Worm (Caenorhabditis elegans) whole organism, L1 larva: ENCODE measurements around the gene spt-4.
A peak's percentile ranks its signal among the peaks of the same experiment; 100 is the strongest.

Source experiments
- C16A3.4 ChIP-seq: fragments of 150-350 bp; optimal IDR thresholded peaks from 2 replicates; lab custom pipeline; 2014; ENCODE audit warnings: missing biosample characterization, missing genetic modification characterization
- C34B4.2 ChIP-seq: sonication (generic microtip); optimal IDR thresholded peaks from 2 replicates; lab custom pipeline; 2017; ENCODE audit warnings: mild to moderate bottlenecking, missing genetic modification characterization, missing compliant biosample characterization
- Y116A8C.19 ChIP-seq: sonication (generic microtip); optimal IDR thresholded peaks from 2 replicates; lab custom pipeline; 2016; ENCODE audit warnings: missing compliant biosample characterization, missing genetic modification characterization, borderline replicate concordance
- aha-1 ChIP-seq: fragments of 150-350 bp; optimal IDR thresholded peaks from 2 replicates; lab custom pipeline; 2014; ENCODE audit warnings: missing biosample characterization, missing genetic modification characterization
- aly-2 ChIP-seq: fragments of 150-350 bp; optimal IDR thresholded peaks from 2 replicates; lab custom pipeline; 2014; ENCODE audit warnings: missing biosample characterization, missing genetic modification characterization
- ama-1 ChIP-seq: fragments of 150-350 bp; optimal IDR thresholded peaks from 2 replicates; lab custom pipeline; 2014
- blmp-1 ChIP-seq: fragments of 150-350 bp; optimal IDR thresholded peaks from 2 replicates; lab custom pipeline; 2014; ENCODE audit warnings: missing biosample characterization, missing genetic modification characterization
- ceh-8 ChIP-seq: fragments of 200-800 bp; sonication (Bioruptor generic); optimal IDR thresholded peaks from 2 replicates; lab custom pipeline; 2018; ENCODE audit warnings: mild to moderate bottlenecking, missing genetic modification characterization, moderate library complexity, missing compliant biosample characterization
- ceh-88 ChIP-seq: fragments of 200-800 bp; sonication (Bioruptor generic); IDR thresholded peaks from 2 replicates; pipeline ENCODE4 v1.3.6; 2022; ENCODE audit warnings: missing genetic modification characterization, missing compliant biosample characterization
- ceh-90 ChIP-seq: sonication (generic microtip); optimal IDR thresholded peaks from 2 replicates; lab custom pipeline; 2016; ENCODE audit warnings: missing genetic modification characterization, missing compliant biosample characterization
- ces-1 ChIP-seq: fragments of 150-350 bp; optimal IDR thresholded peaks from 2 replicates; lab custom pipeline; 2014; ENCODE audit warnings: missing biosample characterization, missing genetic modification reagents, missing genetic modification characterization
- dpl-1 ChIP-seq, 3 experiments: fragments of 150-350 bp in 2 of 3; sonication (generic microtip) in 1 of 3; optimal IDR thresholded peaks; 2 replicates each; lab custom pipeline; 2014 to 2017; ENCODE audit warnings: missing biosample characterization in 3 of 3, missing genetic modification characterization in 3 of 3, missing genetic modification reagents in 3 of 3
- dsc-1 ChIP-seq: sonication (generic microtip); optimal IDR thresholded peaks from 2 replicates; lab custom pipeline; 2016; ENCODE audit warnings: mild to moderate bottlenecking, missing genetic modification characterization, missing compliant biosample characterization
- efl-1 ChIP-seq, 4 experiments: fragments of 150-350 bp; optimal IDR thresholded peaks in 3 of 4; peaks in 1 of 4; 1 replicate in 1 of 4; 2 replicates in 3 of 4; lab custom pipeline; 2014; ENCODE audit warnings: missing biosample characterization in 2 of 4, missing genetic modification characterization in 2 of 4, missing genetic modification reagents in 2 of 4
- efl-3 ChIP-seq: fragments of 200-800 bp; sonication (Bioruptor generic); optimal IDR thresholded peaks from 2 replicates; lab custom pipeline; 2018; ENCODE audit warnings: mild to moderate bottlenecking, missing genetic modification characterization, missing compliant biosample characterization
- elt-2 ChIP-seq: sonication (generic microtip); optimal IDR thresholded peaks from 2 replicates; lab custom pipeline; 2016; ENCODE audit warnings: missing genetic modification characterization, mild to moderate bottlenecking, inconsistent platforms, missing compliant biosample characterization, missing genetic modification reagents
- elt-3 ChIP-seq, 6 experiments: fragments of 150-350 bp in 1 of 6; sonication (generic microtip); optimal IDR thresholded peaks; 2 replicates each; lab custom pipeline; 2017 to 2018; ENCODE audit warnings: missing biosample characterization in 6 of 6, missing genetic modification characterization in 6 of 6, inconsistent platforms in 1 of 6
- ets-5 ChIP-seq: fragments of 200-800 bp; sonication (Bioruptor generic); IDR thresholded peaks from 2 replicates; pipeline ENCODE4 v1.3.6; 2022; ENCODE audit warnings: missing genetic modification characterization, missing compliant biosample characterization
- fos-1 ChIP-seq: fragments of 150-350 bp; optimal IDR thresholded peaks from 2 replicates; lab custom pipeline; 2014; ENCODE audit warnings: missing biosample characterization, missing genetic modification characterization
- grh-1 ChIP-seq: fragments of 200-800 bp; sonication (Bioruptor generic); IDR thresholded peaks from 2 replicates; pipeline ENCODE4 v1.3.6; 2022; ENCODE audit warnings: missing genetic modification reagents, missing genetic modification characterization, missing compliant biosample characterization
- hlh-4 ChIP-seq: sonication (generic microtip); optimal IDR thresholded peaks from 2 replicates; lab custom pipeline; 2016; ENCODE audit warnings: mild to moderate bottlenecking, missing genetic modification characterization, missing compliant biosample characterization
- hpl-2 ChIP-seq: fragments of 150-350 bp; optimal IDR thresholded peaks from 2 replicates; lab custom pipeline; 2014; ENCODE audit warnings: missing biosample characterization, missing genetic modification reagents, missing genetic modification characterization
- irx-1 ChIP-seq: sonication (generic microtip); optimal IDR thresholded peaks from 2 replicates; lab custom pipeline; 2016; ENCODE audit warnings: missing genetic modification characterization, missing compliant biosample characterization
- isw-1 ChIP-seq: fragments of 200-800 bp; sonication (Bioruptor generic); IDR thresholded peaks from 2 replicates; pipeline ENCODE4 v1.3.6; 2022; ENCODE audit warnings: missing genetic modification characterization, missing compliant biosample characterization
- jun-1 ChIP-seq: fragments of 150-350 bp; optimal IDR thresholded peaks from 2 replicates; lab custom pipeline; 2014; ENCODE audit warnings: missing biosample characterization, missing genetic modification reagents, missing genetic modification characterization
- lin-13 ChIP-seq: fragments of 150-350 bp; optimal IDR thresholded peaks from 2 replicates; lab custom pipeline; 2014; ENCODE audit warnings: missing biosample characterization, missing genetic modification reagents, missing genetic modification characterization
- lin-15B ChIP-seq: fragments of 150-350 bp; sonication (generic microtip); optimal IDR thresholded peaks from 3 replicates; lab custom pipeline; 2014; ENCODE audit warnings: missing biosample characterization, missing genetic modification characterization
- lsy-2 ChIP-seq, 2 experiments: fragments of 150-350 bp; optimal IDR thresholded peaks; 2 replicates each; lab custom pipeline; 2014; ENCODE audit warnings: missing biosample characterization in 2 of 2, missing genetic modification characterization in 2 of 2
- mab-9 ChIP-seq: fragments of 200-800 bp; sonication (Bioruptor generic); IDR thresholded peaks from 2 replicates; pipeline ENCODE4 v1.3.6; 2022; ENCODE audit warnings: missing genetic modification reagents, missing genetic modification characterization, missing compliant biosample characterization
- nhr-11 ChIP-seq: fragments of 150-350 bp; optimal IDR thresholded peaks from 2 replicates; lab custom pipeline; 2014; ENCODE audit warnings: missing biosample characterization, missing genetic modification characterization
- nhr-12 ChIP-seq: sonication (generic microtip); optimal IDR thresholded peaks from 2 replicates; lab custom pipeline; 2017; ENCODE audit warnings: missing biosample characterization, missing genetic modification characterization
- nhr-71 ChIP-seq: sonication (generic microtip); optimal IDR thresholded peaks from 2 replicates; lab custom pipeline; 2016; ENCODE audit warnings: mild to moderate bottlenecking, missing genetic modification characterization, moderate library complexity, missing compliant biosample characterization
- nhr-77 ChIP-seq: fragments of 150-350 bp; optimal IDR thresholded peaks from 2 replicates; lab custom pipeline; 2014; ENCODE audit warnings: missing biosample characterization, missing genetic modification characterization
- nhr-84 ChIP-seq: sonication (generic microtip); optimal IDR thresholded peaks from 2 replicates; lab custom pipeline; 2017; ENCODE audit warnings: missing biosample characterization, missing genetic modification characterization
- nhr-90 ChIP-seq: sonication (generic microtip); optimal IDR thresholded peaks from 2 replicates; lab custom pipeline; 2016; ENCODE audit warnings: mild to moderate bottlenecking, missing genetic modification characterization, missing compliant biosample characterization; ENCODE audit not compliant: poor library complexity
- pqm-1 ChIP-seq: sonication (generic microtip); optimal IDR thresholded peaks from 3 replicates; lab custom pipeline; 2017; ENCODE audit warnings: missing biosample characterization, missing genetic modification characterization
- skn-1 ChIP-seq: fragments of 150-350 bp; optimal IDR thresholded peaks from 2 replicates; lab custom pipeline; 2014; ENCODE audit warnings: missing biosample characterization, missing genetic modification characterization
- snpc-4 ChIP-seq: fragments of 150-350 bp; optimal IDR thresholded peaks from 2 replicates; lab custom pipeline; 2014; ENCODE audit warnings: missing biosample characterization, missing genetic modification characterization
- sox-4 ChIP-seq: sonication (generic microtip); optimal IDR thresholded peaks from 2 replicates; lab custom pipeline; 2016; ENCODE audit warnings: missing genetic modification characterization, missing compliant biosample characterization
- sup-37 ChIP-seq: fragments of 200-800 bp; sonication (Bioruptor generic); optimal IDR thresholded peaks from 2 replicates; lab custom pipeline; 2018; ENCODE audit warnings: mild to moderate bottlenecking, missing genetic modification characterization, missing compliant biosample characterization
- tbx-2 ChIP-seq: sonication (generic microtip); optimal IDR thresholded peaks from 2 replicates; lab custom pipeline; 2016; ENCODE audit warnings: missing genetic modification characterization, missing compliant biosample characterization
- unc-86 ChIP-seq: sonication (generic microtip); optimal IDR thresholded peaks from 2 replicates; lab custom pipeline; 2016; ENCODE audit warnings: missing genetic modification characterization, missing compliant biosample characterization
- xbp-1 ChIP-seq: sonication (generic microtip); optimal IDR thresholded peaks from 2 replicates; lab custom pipeline; 2016; ENCODE audit warnings: missing genetic modification characterization, missing compliant biosample characterization
- zip-4 ChIP-seq: fragments of 200-800 bp; sonication (Bioruptor generic); optimal IDR thresholded peaks from 2 replicates; lab custom pipeline; 2018; ENCODE audit warnings: mild to moderate bottlenecking, missing genetic modification characterization, moderate library complexity, missing compliant biosample characterization

Gene spt-4

ce11 chrIII:65626-65937 is 4.0 kb downstream of the spt-4 start (continued):
- TF ChIP-seq aha-1 (tag; lab: Kevin White, UChicago), result no peak
- no peak for TF ChIP-seq sox-4 (tag; lab: Kevin White, UChicago)
- no peak for TF ChIP-seq efl-3
- TF ChIP-seq ama-1, result no peak
- TF ChIP-seq Y116A8C.19 (tag; lab: Kevin White, UChicago), result no peak
- no peak for TF ChIP-seq skn-1 (tag; lab: Kevin White, UChicago)
- no peak for TF ChIP-seq isw-1 (GFP tag; lab: Robert Waterston, UW)
- TF ChIP-seq ceh-90 (tag; lab: Kevin White, UChicago), result no peak
- no peak for TF ChIP-seq dpl-1 (GFP tag; optimal IDR thresholded peaks at IDR 0.05; lab: Kevin White, UChicago)
- peak; percentile 60 for TF ChIP-seq nhr-71 (tag; lab: Kevin White, UChicago)
- TF ChIP-seq aly-2 (tag; lab: Kevin White, UChicago), result no peak
- no peak for TF ChIP-seq grh-1 (GFP tag; lab: Robert Waterston, UW)
- TF ChIP-seq lin-15B (tag; lab: Kevin White, UChicago), result no peak
- no peak for TF ChIP-seq nhr-11 (tag; lab: Kevin White, UChicago)
- TF ChIP-seq ceh-8 (GFP tag; lab: Kevin White, UChicago), result no peak
- no peak for TF ChIP-seq xbp-1
- TF ChIP-seq elt-3 (tag; optimal IDR thresholded peaks at IDR 0.05; lab: Kevin White, UChicago), result peak in 2 of 6 experiments; percentile 54 to 79
- TF ChIP-seq sup-37 (GFP tag; lab: Kevin White, UChicago), result no peak
- no peak for TF ChIP-seq nhr-12 (tag; lab: Kevin White, UChicago)
- no peak for TF ChIP-seq C34B4.2 (tag; lab: Kevin White, UChicago)
- TF ChIP-seq hpl-2, result no peak
- no peak for TF ChIP-seq zip-4 (GFP tag; lab: Kevin White, UChicago)
- TF ChIP-seq pqm-1 (tag; lab: Kevin White, UChicago), result no peak
- no peak for TF ChIP-seq ets-5
- no peak for TF ChIP-seq hlh-4 (tag; lab: Kevin White, UChicago)
- TF ChIP-seq C16A3.4, result no peak
- TF ChIP-seq snpc-4 (tag; lab: Kevin White, UChicago), result no peak
- no peak for TF ChIP-seq nhr-90 (tag; lab: Kevin White, UChicago)
- no peak for TF ChIP-seq irx-1
- peak; percentile 13 to 23 for TF ChIP-seq lsy-2 (tag; optimal IDR thresholded peaks at IDR 0.05; lab: Kevin White, UChicago)
- TF ChIP-seq unc-86 (tag; lab: Kevin White, UChicago), result no peak
- no peak for TF ChIP-seq jun-1 (tag; lab: Kevin White, UChicago)
- TF ChIP-seq blmp-1 (tag; lab: Kevin White, UChicago), result peak; percentile 89
- no peak for TF ChIP-seq fos-1 (tag; lab: Kevin White, UChicago)
- no peak for TF ChIP-seq nhr-77 (tag; lab: Kevin White, UChicago)
- no peak for TF ChIP-seq elt-2 (tag; lab: Kevin White, UChicago)
- no peak for TF ChIP-seq dsc-1
- no peak for TF ChIP-seq tbx-2 (tag; lab: Kevin White, UChicago)
- no peak for TF ChIP-seq lin-13
- no peak for TF ChIP-seq ceh-88 (GFP tag; lab: Robert Waterston, UW)
- TF ChIP-seq ces-1 (GFP tag; lab: Kevin White, UChicago), result no peak

- no peak for TF ChIP-seq efl-1 (optimal IDR thresholded peaks at IDR 0.05; lab: Kevin White, UChicago)
- peak in 1 of 2 experiments; percentile 79 for TF ChIP-seq efl-1 (GFP tag; optimal IDR thresholded peaks at IDR 0.05 in 1 of 2; lab: Kevin White, UChicago)
- no peak for TF ChIP-seq isw-1 (GFP tag; lab: Robert Waterston, UW)
- 0 out of 2 replicates have a peak, but pooled peaks have one; percentile 5 for TF ChIP-seq mab-9
- 0 out of 2 replicates have a peak, but pooled peaks have one; percentile 19 for TF ChIP-seq ceh-88 (GFP tag; lab: Robert Waterston, UW)
- no peak for TF ChIP-seq nhr-84 (tag; lab: Kevin White, UChicago)
Observed at ce11 chrIII:64747-65625, 4.6 kb downstream of the spt-4 start.
